Fruit fly (Drosophila melanogaster): ENCODE data around the gene CG1544.

CG1544 gene

dm6 chr3R:31218997-31219992 lies 22.6 kb downstream of the CG1544 start, which contains the start of gene ATPsynC (continued):
- TF ChIP-seq gro (GFP tag; optimal IDR thresholded peaks at IDR 0.05) (peak; percentile 74), jigr1 (GFP tag; IDR thresholded peaks at IDR 0.05) (no peak), phol (tag; optimal IDR thresholded peaks at IDR 0.05) (peak; percentile 96), Hr39 (optimal IDR thresholded peaks at IDR 0.05) (no peak), esg (GFP tag; conservative IDR thresholded peaks at IDR 0.05) (no peak), CG7963 (GFP tag; IDR thresholded peaks at IDR 0.05; ENCODE audit: partially characterized antibody) (no peak), CG17385 (GFP tag; optimal IDR thresholded peaks at IDR 0.05) (peak; percentile 49), CG10147 (GFP tag; optimal IDR thresholded peaks at IDR 0.05) (no peak), tap (tag; optimal IDR thresholded peaks at IDR 0.05) (peak; percentile 11), CG17802 (tag; optimal IDR thresholded peaks at IDR 0.05) (peak; percentile 78), CG9932 (GFP tag; IDR thresholded peaks at IDR 0.05) (no peak), CG34376 (GFP tag; optimal IDR thresholded peaks at IDR 0.05) (peak; percentile 82), Atf6 (GFP tag; IDR thresholded peaks at IDR 0.05) (no peak), run (tag; optimal IDR thresholded peaks at IDR 0.05) (no peak), br (optimal IDR thresholded peaks at IDR 0.05) (no peak), Taf1 (GFP tag; IDR thresholded peaks at IDR 0.05) (no peak), CG10274 (GFP tag; optimal IDR thresholded peaks at IDR 0.05) (no peak), maf-S (GFP tag; optimal IDR thresholded peaks at IDR 0.05) (peak; percentile 44), sug (tag; optimal IDR thresholded peaks at IDR 0.05) (peak; percentile 83), al (GFP tag; IDR thresholded peaks at IDR 0.05) (no peak), CG31388 (GFP tag; optimal IDR thresholded peaks at IDR 0.05) (no peak), B-H1 (GFP tag; IDR thresholded peaks at IDR 0.05) (no peak), slbo (GFP tag; IDR thresholded peaks at IDR 0.05) (no peak), CG13287 (GFP tag; IDR thresholded peaks at IDR 0.05; ENCODE audit: partially characterized antibody) (no peak), Bteb2 (GFP tag; optimal IDR thresholded peaks at IDR 0.05) (no peak), Mes4 (GFP tag; optimal IDR thresholded peaks at IDR 0.05) (no peak), ap (GFP tag; IDR thresholded peaks at IDR 0.05) (no peak), dmrt99B (tag; optimal IDR thresholded peaks at IDR 0.05) (no peak), Pdp1 (GFP tag; optimal IDR thresholded peaks at IDR 0.05) (peak in 1 of 2 experiments; percentile 98), sc (optimal IDR thresholded peaks at IDR 0.05) (no peak), sc (GFP tag; optimal IDR thresholded peaks at IDR 0.05) (no peak), CG14710 (tag; optimal IDR thresholded peaks at IDR 0.05) (peak; percentile 79), Hr3 (GFP tag; optimal IDR thresholded peaks at IDR 0.05) (no peak), Sox100B (GFP tag; optimal IDR thresholded peaks at IDR 0.05) (no peak), CG34224 (GFP tag; IDR thresholded peaks at IDR 0.05; ENCODE audit: partially characterized antibody) (no peak), stc (GFP tag; IDR thresholded peaks at IDR 0.05) (no peak), prd (optimal IDR thresholded peaks at IDR 0.05) (no peak), prd (GFP tag; IDR thresholded peaks at IDR 0.05) (no peak), Spps (tag; optimal IDR thresholded peaks at IDR 0.05) (no peak), CG9609 (GFP tag; optimal IDR thresholded peaks at IDR 0.05) (peak; percentile 12), TFAM (GFP tag; optimal IDR thresholded peaks at IDR 0.05) (no peak), ab (GFP tag; optimal IDR thresholded peaks at IDR 0.05) (no peak), C15 (GFP tag; IDR thresholded peaks at IDR 0.05) (no peak), CG8944 (GFP tag; optimal IDR thresholded peaks at IDR 0.05) (peak; percentile 10), cad (GFP tag; optimal IDR thresholded peaks at IDR 0.05) (no peak), grau (tag; optimal IDR thresholded peaks at IDR 0.05) (peak; percentile 31), bcd (GFP tag; optimal IDR thresholded peaks at IDR 0.05) (peak; percentile 47), Sry-δ (GFP tag; optimal IDR thresholded peaks at IDR 0.05) (peak; percentile 69), CG12769 (tag; optimal IDR thresholded peaks at IDR 0.05) (peak; percentile 63), CG3407 (GFP tag; optimal IDR thresholded peaks at IDR 0.05) (no peak), CG2120 (GFP tag; optimal IDR thresholded peaks at IDR 0.05) (peak; percentile 39)
